Fruit fly (Drosophila melanogaster): Measurements from ENCODE around the gene Nab2.

DNA sequence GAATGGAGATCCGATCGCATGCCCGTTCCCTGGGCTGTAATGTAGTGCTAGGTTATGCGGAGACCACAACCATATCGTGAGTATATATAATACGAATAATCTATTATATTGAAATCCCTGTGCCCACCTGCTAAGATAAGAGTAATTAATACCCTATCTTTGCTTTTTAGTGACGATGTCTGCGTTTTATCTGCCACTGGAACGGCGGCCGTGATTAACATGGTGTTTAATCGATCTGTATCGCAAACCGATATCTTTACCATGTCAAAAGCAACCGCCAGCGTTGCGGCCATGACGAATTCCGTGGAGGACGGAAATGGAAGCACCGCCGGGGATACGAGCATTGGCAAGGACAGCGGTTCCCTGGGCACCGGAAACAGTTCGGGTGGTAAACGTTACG lies 35.2 kb upstream of the Nab2 start:
- TF ChIP-seq net (GFP tag; optimal IDR thresholded peaks at IDR 0.05) (no peak), Ets21C (GFP tag; optimal IDR thresholded peaks at IDR 0.05) (no peak), salr (GFP tag; optimal IDR thresholded peaks at IDR 0.05) (no peak), fkh (GFP tag; optimal IDR thresholded peaks at IDR 0.05) (no peak), Blimp-1 (GFP tag; optimal IDR thresholded peaks at IDR 0.05) (no peak), ss (GFP tag; optimal IDR thresholded peaks at IDR 0.05) (no peak), pdm3 (GFP tag; optimal IDR thresholded peaks at IDR 0.05) (no peak), OdsH (GFP tag; optimal IDR thresholded peaks at IDR 0.05) (no peak), dsx (GFP tag; optimal IDR thresholded peaks at IDR 0.05; ENCODE audit: poor library complexity, severe bottlenecking) (no peak), CG10631 (GFP tag; optimal IDR thresholded peaks at IDR 0.05) (no peak), esn (GFP tag; optimal IDR thresholded peaks at IDR 0.05) (no peak)

All from whole organism, prepupa.